Worm (Caenorhabditis elegans): ENCODE data around the gene atg-9.

Gene atg-9

DNA sequence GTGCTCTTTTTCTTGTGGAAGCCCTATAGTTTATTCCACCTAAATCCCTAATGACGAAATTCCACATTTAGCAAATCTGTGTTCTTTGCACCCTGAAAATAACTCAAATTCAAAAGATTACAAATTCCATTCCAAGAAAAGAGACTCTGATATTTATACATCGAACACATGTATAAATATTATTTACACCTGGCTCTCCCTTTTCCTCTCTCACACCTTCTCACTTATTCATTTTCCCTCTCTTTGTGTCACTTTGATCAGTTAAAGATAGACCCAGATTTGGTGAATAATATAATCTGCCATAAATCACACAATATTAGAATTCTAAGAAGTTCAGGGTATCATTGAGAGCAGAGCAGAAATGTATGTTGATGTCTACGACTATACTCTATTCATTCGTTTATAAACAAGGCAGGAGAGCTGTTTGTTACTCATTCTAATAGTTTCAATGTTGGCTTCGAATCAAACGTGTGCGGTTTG, 43.1 kb downstream of the atg-9 start, which contains the start of gene nhr-254:
Gene nhr-254 (plus strand): TSS at position 430 of the 480 bp plus-strand sequence.
- no peak for TF ChIP-seq unc-62 (GFP tag; optimal IDR thresholded peaks at IDR 0.05)

DNA sequence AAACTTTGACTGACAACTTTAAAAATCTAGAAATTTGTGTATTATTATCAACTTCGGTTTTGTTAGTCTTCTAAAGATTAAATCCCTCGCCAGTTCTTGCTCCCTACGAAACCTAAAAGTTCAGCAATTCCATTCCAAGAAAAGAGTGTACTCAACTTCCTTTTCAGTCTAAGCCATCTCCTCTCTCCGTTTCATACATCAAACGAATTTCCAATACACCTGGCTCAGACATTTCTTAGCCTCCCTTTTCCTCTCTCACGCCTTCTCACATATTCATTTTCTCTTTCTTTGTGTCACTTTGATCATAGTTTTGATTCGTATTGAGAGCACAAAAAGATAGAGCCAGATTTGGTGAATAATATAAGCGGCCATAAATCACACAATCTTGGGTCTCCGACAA, 47.1 kb downstream of the atg-9 start, which contains the start of gene nhr-253:
Gene nhr-253 (plus strand): TSS at position 285 of the 400 bp plus-strand sequence.
- TF ChIP-seq unc-62 (GFP tag; optimal IDR thresholded peaks at IDR 0.05), result no peak

DNA sequence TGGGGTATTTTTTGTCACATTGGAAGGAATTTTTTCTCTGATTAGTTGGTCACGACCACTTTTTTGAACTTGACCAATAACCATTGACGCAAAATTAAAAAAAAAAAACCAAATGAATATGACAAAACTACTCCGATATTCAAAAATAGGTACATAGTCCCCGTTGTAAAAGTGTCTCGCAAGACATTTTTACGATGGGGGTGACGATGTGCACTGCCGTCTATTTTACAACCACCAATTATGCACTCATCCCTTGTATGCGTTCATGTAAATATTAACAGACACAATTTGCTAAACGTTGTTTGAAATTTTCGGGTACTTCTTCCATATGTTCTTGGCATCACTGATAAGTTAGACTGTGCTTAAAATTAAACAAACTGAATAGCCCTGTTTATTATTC, 50.5 kb downstream of the atg-9 start, which contains the start of gene scl-27:
Gene scl-27 (plus strand): TSS at position 301 of the 400 bp plus-strand sequence.
- no peak for TF ChIP-seq unc-62 (GFP tag; optimal IDR thresholded peaks at IDR 0.05)

DNA sequence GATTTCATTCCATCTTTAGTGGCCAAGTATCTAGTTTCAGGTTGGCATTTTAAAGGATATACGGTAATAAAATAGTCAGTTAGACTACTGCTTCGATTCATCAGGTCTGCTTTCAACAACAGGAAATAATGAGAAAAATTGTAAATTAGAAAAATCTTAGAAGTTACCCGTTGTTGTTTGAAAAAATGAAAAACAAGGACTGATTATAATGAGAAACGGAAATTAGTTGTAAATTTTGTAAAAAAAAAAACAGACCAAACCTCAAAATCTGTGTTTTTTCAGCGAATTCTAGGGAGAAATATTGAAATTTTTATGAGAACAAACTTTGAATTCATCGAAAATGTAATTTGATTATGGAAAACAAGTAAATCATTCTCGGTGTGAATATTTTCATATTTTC, 53.8 kb downstream of the atg-9 start, which contains the start of gene srh-62:
Gene srh-62 (minus strand): TSS at position 101 of the 400 bp plus-strand sequence.
- TF ChIP-seq unc-62 (GFP tag; optimal IDR thresholded peaks at IDR 0.05), result no peak

DNA sequence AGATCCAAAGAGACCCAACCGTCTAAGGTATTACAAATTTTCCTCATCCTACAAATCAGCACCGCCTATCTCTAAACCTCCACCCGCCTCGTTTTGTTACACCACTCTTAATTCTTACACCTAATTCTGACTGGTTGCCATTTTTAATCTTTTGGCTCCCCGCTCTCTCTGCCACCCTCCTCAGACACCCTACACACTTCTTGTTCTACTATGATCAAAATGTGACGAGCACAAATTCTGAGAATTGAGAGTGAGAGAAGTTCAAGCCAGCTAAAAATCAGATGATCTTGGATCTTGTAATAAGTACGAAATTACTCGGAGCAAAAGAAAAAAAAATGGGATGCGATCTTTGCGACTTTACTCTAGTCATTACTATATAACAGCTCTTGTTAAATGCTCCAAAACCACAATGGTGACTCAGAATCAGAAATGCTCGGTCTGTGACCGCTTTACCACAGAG, 55.1 kb downstream of the atg-9 start, which contains the start of gene nhr-252:
Gene nhr-252 (plus strand): TSS at position 410 of the 460 bp plus-strand sequence.
- TF ChIP-seq unc-62 (GFP tag; optimal IDR thresholded peaks at IDR 0.05), result no peak

All from whole organism, dauer.